Worm (Caenorhabditis elegans): ENCODE results near the gene lgc-44.

ce11 chrV:11648435-11648834, 24.0 kb downstream of the lgc-44 start:
- TF ChIP-seq Y75B8A.6 (GFP tag; IDR thresholded peaks at IDR 0.05) (no peak), nhr-28 (tag; optimal IDR thresholded peaks at IDR 0.05) (peak; percentile 75), aly-2 (tag; optimal IDR thresholded peaks at IDR 0.05) (no peak)

Data from whole organism, L4 larva.